Fruit fly (Drosophila melanogaster): ENCODE measurements around the gene Octbeta1R.

DNA sequence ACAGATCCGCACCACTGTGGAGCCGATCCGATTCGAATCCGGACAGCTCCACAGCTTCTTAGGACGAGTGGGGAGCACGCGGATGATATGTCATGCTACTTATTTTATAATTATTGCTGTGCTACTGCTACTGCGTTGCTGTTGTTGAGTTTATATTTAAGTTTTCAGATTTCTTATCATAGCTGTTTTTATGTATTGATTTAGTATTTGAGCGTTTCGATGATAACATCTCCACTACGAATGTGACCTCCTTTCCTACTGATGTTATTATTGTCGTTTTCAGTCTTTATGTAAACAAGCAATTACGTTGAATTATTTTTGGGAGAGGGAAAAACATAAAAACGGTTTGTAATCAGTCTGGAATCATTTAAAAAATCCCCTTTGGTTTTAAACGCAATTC is 41.0 kb upstream of the Octbeta1R start:
- TF ChIP-seq CG8478 (optimal IDR thresholded peaks at IDR 0.05) (no peak), CTCF (optimal IDR thresholded peaks at IDR 0.05) (no peak)
